Worm (Caenorhabditis elegans): Measurements from ENCODE around the gene clec-141.

DNA sequence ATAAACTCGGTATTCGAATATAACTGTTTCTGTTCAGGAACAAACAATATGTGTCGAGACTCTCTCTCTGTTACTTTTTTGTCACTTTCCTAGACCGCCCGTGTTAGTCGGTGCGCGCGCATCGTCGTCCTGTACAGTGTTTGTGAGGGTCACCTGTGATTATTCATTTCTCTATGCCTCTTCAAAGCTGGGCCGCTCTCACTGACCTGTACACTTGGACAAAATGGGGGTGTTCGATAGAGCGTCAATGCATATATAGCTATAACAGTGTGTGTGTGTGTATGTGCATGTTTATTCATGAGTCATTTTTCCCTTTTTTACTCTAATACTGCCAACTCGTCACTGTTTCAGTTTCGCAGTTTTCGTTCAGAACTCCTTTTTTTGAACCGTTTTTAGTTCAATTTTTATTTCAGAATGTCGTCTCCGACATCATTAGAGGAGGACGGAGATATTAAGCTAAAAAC is 27.8 kb downstream of the clec-141 start, which contains the start of gene pkc-3:
- TF ChIP-seq pha-2 (tag; optimal IDR thresholded peaks at IDR 0.05) (no peak), unc-42 (tag; optimal IDR thresholded peaks at IDR 0.05) (no peak), lin-11 (tag; optimal IDR thresholded peaks at IDR 0.05) (no peak), unc-55 (GFP tag; optimal IDR thresholded peaks at IDR 0.05) (no peak), nhr-232 (tag; optimal IDR thresholded peaks at IDR 0.05) (no peak), ama-1 (optimal IDR thresholded peaks at IDR 0.05) (peak; percentile 43), ceh-22 (tag; optimal IDR thresholded peaks at IDR 0.05) (no peak), dve-1 (tag; optimal IDR thresholded peaks at IDR 0.05) (peak; percentile 4), ztf-16 (tag; optimal IDR thresholded peaks at IDR 0.05) (no peak), ceh-6 (GFP tag; optimal IDR thresholded peaks at IDR 0.05) (no peak), nhr-11 (tag; optimal IDR thresholded peaks at IDR 0.05) (no peak), K02D7.2 (tag; optimal IDR thresholded peaks at IDR 0.05) (no peak), npax-4 (tag; optimal IDR thresholded peaks at IDR 0.05) (no peak), ets-4 (tag; optimal IDR thresholded peaks at IDR 0.05) (no peak)
